Fruit fly (Drosophila melanogaster) whole organism, embryonic: ENCODE data around the gene robl62A.

Source experiments
- Atf6 ChIP-seq: fragments of 200-800 bp; sonication (Bioruptor generic); IDR thresholded peaks from 2 replicates; pipeline ENCODE4 v1.3.6; 2022; ENCODE audit warnings: missing biosample characterization, missing genetic modification characterization
- B-H1 ChIP-seq: fragments of 200-800 bp; sonication (Bioruptor generic); IDR thresholded peaks from 3 replicates; pipeline ENCODE4 v1.3.6; 2022; ENCODE audit warnings: missing biosample characterization, missing genetic modification characterization
- CG10267 ChIP-seq: fragments of 200-800 bp; sonication (Bioruptor generic); optimal IDR thresholded peaks from 2 replicates; lab custom pipeline; 2018; ENCODE audit warnings: missing biosample characterization, mild to moderate bottlenecking, missing genetic modification characterization, moderate library complexity
- CG10431 ChIP-seq: fragments of 200-800 bp; sonication (Bioruptor generic); optimal IDR thresholded peaks from 3 replicates; lab custom pipeline; 2018; ENCODE audit warnings: missing biosample characterization, mild to moderate bottlenecking, missing genetic modification characterization
- CG10462 ChIP-seq: fragments of 200-800 bp; sonication (Bioruptor generic); optimal IDR thresholded peaks from 2 replicates; lab custom pipeline; 2016; ENCODE audit warnings: missing biosample characterization, missing genetic modification characterization
- CG11398 ChIP-seq: fragments of 200-800 bp; sonication (Bioruptor generic); optimal IDR thresholded peaks from 2 replicates; lab custom pipeline; 2016; ENCODE audit warnings: missing biosample characterization, missing genetic modification characterization
- CG12071 ChIP-seq: fragments of 200-800 bp; sonication (Bioruptor generic); optimal IDR thresholded peaks from 3 replicates; lab custom pipeline; 2018; ENCODE audit warnings: missing biosample characterization, mild to moderate bottlenecking, missing genetic modification characterization
- CG12769 ChIP-seq: fragments of 200-800 bp; sonication (Bioruptor generic); optimal IDR thresholded peaks from 2 replicates; lab custom pipeline; 2019; ENCODE audit warnings: missing biosample characterization, mild to moderate bottlenecking, missing genetic modification characterization, moderate library complexity
- CG12942 ChIP-seq: fragments of 200-800 bp; sonication (Bioruptor generic); optimal IDR thresholded peaks from 3 replicates; lab custom pipeline; 2016; ENCODE audit warnings: missing biosample characterization, missing genetic modification characterization
- CG14441 ChIP-seq: fragments of 200-800 bp; sonication (Bioruptor generic); IDR thresholded peaks from 2 replicates; pipeline ENCODE4 v1.3.6; 2022; ENCODE audit warnings: missing biosample characterization, missing genetic modification characterization
- CG14965 ChIP-seq: fragments of 200-800 bp; sonication (Bioruptor generic); optimal IDR thresholded peaks from 2 replicates; lab custom pipeline; 2016; ENCODE audit warnings: missing biosample characterization, missing genetic modification characterization, borderline replicate concordance
- CG15601 ChIP-seq: fragments of 200-800 bp; sonication (Bioruptor generic); optimal IDR thresholded peaks from 3 replicates; lab custom pipeline; 2019; ENCODE audit warnings: missing biosample characterization, mild to moderate bottlenecking, missing genetic modification characterization, moderate library complexity
- CG16815 ChIP-seq: fragments of 200-800 bp; sonication (Bioruptor generic); optimal IDR thresholded peaks from 3 replicates; lab custom pipeline; 2017; ENCODE audit warnings: missing biosample characterization, mild to moderate bottlenecking, missing genetic modification characterization
- CG30020 ChIP-seq: fragments of 200-800 bp; optimal IDR thresholded peaks from 2 replicates; lab custom pipeline; 2019; ENCODE audit warnings: missing biosample characterization, mild to moderate bottlenecking, missing genetic modification characterization, moderate library complexity
- CG31388 ChIP-seq: fragments of 200-800 bp; sonication (Bioruptor generic); optimal IDR thresholded peaks from 2 replicates; lab custom pipeline; 2016; ENCODE audit warnings: missing biosample characterization, missing genetic modification characterization
- CG32767 ChIP-seq: fragments of 200-800 bp; sonication (Bioruptor generic); IDR thresholded peaks from 2 replicates; pipeline ENCODE4 v1.3.6; 2022; ENCODE audit warnings: missing biosample characterization, missing genetic modification characterization
- CG43689 ChIP-seq: fragments of 200-800 bp; sonication (Bioruptor generic); IDR thresholded peaks from 2 replicates; pipeline ENCODE4 v1.3.6; 2022; ENCODE audit warnings: missing biosample characterization, missing genetic modification characterization
- CG4730 ChIP-seq: fragments of 200-800 bp; sonication (Bioruptor generic); IDR thresholded peaks from 2 replicates; pipeline ENCODE4 v1.3.6; 2022; ENCODE audit warnings: missing biosample characterization, missing genetic modification characterization
- CG4854 ChIP-seq: fragments of 200-800 bp; sonication (Bioruptor generic); optimal IDR thresholded peaks from 2 replicates; lab custom pipeline; 2016; ENCODE audit warnings: missing biosample characterization, missing genetic modification characterization, inconsistent platforms
- CG8478 ChIP-seq: fragments of >200 bp; optimal IDR thresholded peaks from 2 replicates; lab custom pipeline; 2018
- CG9437 ChIP-seq: fragments of 200-800 bp; sonication (Bioruptor generic); optimal IDR thresholded peaks from 2 replicates; lab custom pipeline; 2018; ENCODE audit warnings: missing biosample characterization, mild to moderate bottlenecking, missing genetic modification characterization
- D19A ChIP-seq: fragments of 200-800 bp; optimal IDR thresholded peaks from 3 replicates; lab custom pipeline; 2019; ENCODE audit warnings: missing biosample characterization, mild to moderate bottlenecking, missing genetic modification characterization, moderate library complexity
- E2f2 ChIP-seq: fragments of 200-800 bp; sonication (Bioruptor generic); IDR thresholded peaks from 2 replicates; pipeline ENCODE4 v1.3.6; 2022; ENCODE audit warnings: missing biosample characterization, missing genetic modification characterization
- Eip74EF ChIP-seq, 2 experiments: fragments of 200-800 bp in 1 of 2; fragments of >200 bp in 1 of 2; sonication (Bioruptor generic) in 1 of 2; optimal IDR thresholded peaks; 2 replicates each; lab custom pipeline; 2017 to 2019; ENCODE audit warnings: missing biosample characterization in 2 of 2, missing genetic modification characterization in 2 of 2, mild to moderate bottlenecking in 1 of 2, moderate library complexity in 1 of 2
- Ets97D ChIP-seq: fragments of 200-800 bp; sonication (Bioruptor generic); optimal IDR thresholded peaks from 3 replicates; lab custom pipeline; 2016; ENCODE audit warnings: missing biosample characterization, missing genetic modification characterization
- Nf-YB ChIP-seq: fragments of 200-800 bp; sonication (Bioruptor generic); optimal IDR thresholded peaks from 3 replicates; lab custom pipeline; 2019; ENCODE audit warnings: missing biosample characterization, mild to moderate bottlenecking, missing genetic modification characterization, moderate library complexity
- Scr ChIP-seq: fragments of 200-800 bp; sonication (Bioruptor generic); IDR thresholded peaks from 2 replicates; pipeline ENCODE4 v1.3.6; 2022; ENCODE audit warnings: missing biosample characterization, missing genetic modification characterization; ENCODE audit not compliant: partially characterized antibody
- Stat92E ChIP-seq, 3 experiments: fragments of >200 bp in 2 of 3; fragments of 200-800 bp in 1 of 3; sonication (Bioruptor generic) in 1 of 3; optimal IDR thresholded peaks; 2 replicates each; lab custom pipeline; 2017 to 2019; ENCODE audit warnings: missing biosample characterization in 3 of 3, missing genetic modification characterization in 3 of 3, mild to moderate bottlenecking in 1 of 3, moderate library complexity in 1 of 3
- ac ChIP-seq: fragments of 200-800 bp; sonication (Bioruptor generic); optimal IDR thresholded peaks from 3 replicates; lab custom pipeline; 2017; ENCODE audit warnings: missing biosample characterization, mild to moderate bottlenecking, missing genetic modification characterization
- br ChIP-seq: fragments of >200 bp; optimal IDR thresholded peaks from 2 replicates; lab custom pipeline; 2017
- cato ChIP-seq: fragments of 200-800 bp; sonication (Bioruptor generic); optimal IDR thresholded peaks from 2 replicates; lab custom pipeline; 2016; ENCODE audit warnings: missing biosample characterization, missing genetic modification characterization, borderline replicate concordance
- danr ChIP-seq: fragments of 200-800 bp; sonication (Bioruptor generic); IDR thresholded peaks from 2 replicates; pipeline ENCODE4 v1.3.6; 2022; ENCODE audit warnings: missing biosample characterization, missing genetic modification characterization
- dati ChIP-seq: fragments of 200-800 bp; sonication (Bioruptor generic); IDR thresholded peaks from 2 replicates; pipeline ENCODE4 v1.3.6; 2022; ENCODE audit warnings: missing biosample characterization, missing genetic modification characterization
- disco-r ChIP-seq: fragments of 200-800 bp; sonication (Bioruptor generic); optimal IDR thresholded peaks from 2 replicates; lab custom pipeline; 2016; ENCODE audit warnings: missing biosample characterization, missing genetic modification characterization
- eve ChIP-seq, 2 experiments: fragments of >200 bp; optimal IDR thresholded peaks; 2 replicates each; lab custom pipeline; 2017; ENCODE audit warnings: missing biosample characterization in 2 of 2, missing genetic modification characterization in 2 of 2
- fd3F ChIP-seq: fragments of 200-800 bp; sonication (Bioruptor generic); optimal IDR thresholded peaks from 2 replicates; lab custom pipeline; 2018; ENCODE audit warnings: missing biosample characterization, mild to moderate bottlenecking, missing genetic modification characterization, moderate library complexity
- fru ChIP-seq: fragments of >200 bp; optimal IDR thresholded peaks from 2 replicates; lab custom pipeline; 2017
- fu2 ChIP-seq: fragments of 200-800 bp; sonication (Bioruptor generic); optimal IDR thresholded peaks from 2 replicates; lab custom pipeline; 2016; ENCODE audit warnings: missing biosample characterization, missing genetic modification characterization
- gfzf ChIP-seq: fragments of 200-800 bp; sonication (Bioruptor generic); optimal IDR thresholded peaks from 2 replicates; lab custom pipeline; 2016; ENCODE audit warnings: missing biosample characterization, mild to moderate bottlenecking, missing genetic modification characterization, moderate library complexity
- lmd ChIP-seq: fragments of 200-800 bp; sonication (Bioruptor generic); IDR thresholded peaks from 2 replicates; pipeline ENCODE4 v1.3.6; 2022; ENCODE audit warnings: missing biosample characterization, missing genetic modification characterization
- lov ChIP-seq, 2 experiments: fragments of 200-800 bp in 1 of 2; fragments of >200 bp in 1 of 2; sonication (Bioruptor generic) in 1 of 2; IDR thresholded peaks in 1 of 2; optimal IDR thresholded peaks in 1 of 2; 2 replicates in 1 of 2; 3 replicates in 1 of 2; pipeline versions ENCODE4 v1.3.6 to Lab custom; 2017 to 2022; ENCODE audit warnings: missing biosample characterization in 1 of 2, missing genetic modification characterization in 1 of 2
- mld ChIP-seq: fragments of 200-800 bp; sonication (Bioruptor generic); IDR thresholded peaks from 3 replicates; pipeline ENCODE4 v1.3.6; 2022; ENCODE audit warnings: missing biosample characterization, missing genetic modification characterization; ENCODE audit not compliant: partially characterized antibody
- p53 ChIP-seq: fragments of 200-800 bp; sonication (Bioruptor generic); optimal IDR thresholded peaks from 2 replicates; lab custom pipeline; 2016; ENCODE audit warnings: missing biosample characterization, missing genetic modification characterization
- phol ChIP-seq: fragments of 200-800 bp; sonication (Bioruptor generic); optimal IDR thresholded peaks from 3 replicates; lab custom pipeline; 2018; ENCODE audit warnings: missing biosample characterization, mild to moderate bottlenecking, missing genetic modification characterization, moderate library complexity
- prd ChIP-seq, 3 experiments: fragments of >200 bp in 2 of 3; fragments of 200-800 bp in 1 of 3; sonication (Bioruptor generic) in 1 of 3; optimal IDR thresholded peaks in 2 of 3; IDR thresholded peaks in 1 of 3; 2 replicates in 2 of 3; 3 replicates in 1 of 3; pipeline versions ENCODE4 v1.3.6 to Lab custom; 2017 to 2022; ENCODE audit warnings: missing biosample characterization in 1 of 3, missing genetic modification characterization in 1 of 3
- schlank ChIP-seq: fragments of 200-800 bp; sonication (Bioruptor generic); optimal IDR thresholded peaks from 2 replicates; lab custom pipeline; 2018; ENCODE audit warnings: missing biosample characterization, mild to moderate bottlenecking, missing genetic modification characterization
- sens-2 ChIP-seq: fragments of 200-800 bp; sonication (Bioruptor generic); IDR thresholded peaks from 2 replicates; pipeline ENCODE4 v1.3.6; 2022; ENCODE audit warnings: missing biosample characterization, missing genetic modification characterization
- slou ChIP-seq: fragments of 200-800 bp; sonication (Bioruptor generic); optimal IDR thresholded peaks from 3 replicates; lab custom pipeline; 2016; ENCODE audit warnings: missing biosample characterization, missing genetic modification characterization
- tap ChIP-seq: fragments of 200-800 bp; optimal IDR thresholded peaks from 3 replicates; lab custom pipeline; 2019; ENCODE audit warnings: missing biosample characterization, mild to moderate bottlenecking, missing genetic modification characterization, moderate library complexity
- tin ChIP-seq: fragments of 200-800 bp; sonication (Bioruptor generic); optimal IDR thresholded peaks from 3 replicates; lab custom pipeline; 2016; ENCODE audit warnings: missing biosample characterization, missing genetic modification characterization
- yki ChIP-seq: fragments of >200 bp; optimal IDR thresholded peaks from 3 replicates; lab custom pipeline; 2018

The robl62A gene

DNA sequence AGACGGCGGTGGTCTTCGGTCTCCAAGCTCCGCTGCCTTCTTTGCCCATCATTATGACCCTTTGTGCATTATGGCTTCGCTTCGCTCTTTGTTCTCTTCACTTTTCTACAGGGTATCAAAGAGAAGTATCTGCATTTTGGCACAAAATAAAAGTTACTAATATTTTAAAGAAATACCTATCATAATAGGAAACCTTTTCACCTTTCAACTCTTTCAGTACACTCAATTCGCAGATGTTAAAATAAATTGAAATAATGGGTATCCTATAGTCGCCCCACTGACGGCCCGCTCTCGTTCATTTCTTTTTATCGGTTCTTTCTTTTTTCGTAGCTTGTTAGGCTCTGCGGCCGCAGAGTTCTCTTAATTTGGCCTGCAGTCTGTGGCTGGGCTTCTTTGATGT, 34.5 kb upstream of the robl62A start (continued):
- TF ChIP-seq prd (optimal IDR thresholded peaks at IDR 0.05; lab: Kevin White, UChicago) (no peak), prd (GFP tag; IDR thresholded peaks at IDR 0.05; lab: Robert Waterston, UW) (peak; percentile 96), Stat92E (GFP tag; optimal IDR thresholded peaks at IDR 0.05; lab: Kevin White, UChicago) (peak in 1 of 3 experiments; percentile 91), B-H1 (GFP tag; lab: Robert Waterston, UW) (peak; percentile 70; the same call in 2 of the 3 replicates), CG12942 (peak; percentile 77), fru (lab: Kevin White, UChicago) (no peak), Atf6 (GFP tag; lab: Robert Waterston, UW) (no peak), CG43689 (GFP tag; lab: Robert Waterston, UW) (no peak), CG14441 (GFP tag; lab: Robert Waterston, UW) (peak; percentile 55), CG30020 (tag; lab: Kevin White, UChicago) (peak; percentile 75), CG4730 (peak; percentile 79), slou (no peak), lmd (GFP tag; lab: Robert Waterston, UW) (peak; percentile 86), CG10462 (GFP tag; lab: Kevin White, UChicago) (peak; percentile 80), cato (peak; percentile 79), danr (GFP tag; lab: Robert Waterston, UW) (peak; percentile 70), gfzf (no peak), p53 (peak; percentile 41), mld (GFP tag; lab: Robert Waterston, UW) (0 out of 3 replicates have a peak, but pooled peaks have one; percentile 16), CG8478 (lab: Kevin White, UChicago) (no peak), lov (optimal IDR thresholded peaks at IDR 0.05; lab: Kevin White, UChicago) (no peak), lov (GFP tag; IDR thresholded peaks at IDR 0.05; lab: Robert Waterston, UW) (peak; percentile 95), tap (tag; lab: Kevin White, UChicago) (peak; percentile 89), tin (GFP tag; lab: Kevin White, UChicago) (peak; percentile 87), CG12769 (tag; lab: Kevin White, UChicago) (peak; percentile 7), yki (no peak), disco-r (GFP tag; lab: Kevin White, UChicago) (peak; percentile 32), CG12071 (no peak), schlank (no peak), ac (GFP tag; lab: Kevin White, UChicago) (peak; percentile 72), CG10431 (GFP tag; lab: Kevin White, UChicago) (peak; percentile 90), CG14965 (peak; percentile 39), dati (GFP tag; lab: Robert Waterston, UW) (peak; percentile 80), E2f2 (GFP tag; lab: Robert Waterston, UW) (peak; percentile 58), CG10267 (tag; lab: Kevin White, UChicago) (peak; percentile 91), Eip74EF (GFP tag; optimal IDR thresholded peaks at IDR 0.05; lab: Kevin White, UChicago) (peak in 1 of 2 experiments; percentile 74), CG9437 (GFP tag; lab: Kevin White, UChicago) (peak; percentile 57), Nf-YB (GFP tag; lab: Kevin White, UChicago) (peak; percentile 76), CG15601 (tag; lab: Kevin White, UChicago) (peak; percentile 95), CG32767 (GFP tag; lab: Robert Waterston, UW) (peak; percentile 75), eve (GFP tag; optimal IDR thresholded peaks at IDR 0.05; lab: Kevin White, UChicago) (peak in 1 of 2 experiments; percentile 88), sens-2 (GFP tag; lab: Robert Waterston, UW) (peak; percentile 86), D19A (tag; lab: Kevin White, UChicago) (peak; percentile 86), Scr (GFP tag; lab: Robert Waterston, UW) (no peak), CG4854 (GFP tag; lab: Kevin White, UChicago) (no peak), Ets97D (GFP tag; lab: Kevin White, UChicago) (peak; percentile 25), br (lab: Kevin White, UChicago) (no peak), fu2 (GFP tag; lab: Kevin White, UChicago) (no peak), phol (tag; lab: Kevin White, UChicago) (peak; percentile 90), CG11398 (GFP tag; lab: Kevin White, UChicago) (peak; percentile 56), fd3F (no peak), CG31388 (GFP tag; lab: Kevin White, UChicago) (peak; percentile 65), CG16815 (GFP tag; lab: Kevin White, UChicago) (peak; percentile 90)
